Worm (Caenorhabditis elegans): ENCODE data around the gene ztf-17.

ztf-17 gene

ce11 chrII:7845571-7846236, 24.3 kb downstream of the ztf-17 start, which contains the start of gene T09A5.4:
Gene T09A5.4, plus strand, starts transcription at chrII:7846186.
- no peak for TF ChIP-seq zip-2 (tag; optimal IDR thresholded peaks at IDR 0.05)
- peak; percentile 45 for TF ChIP-seq mes-2 (tag; optimal IDR thresholded peaks at IDR 0.05; ENCODE audit: poor library complexity, severe bottlenecking)
- TF ChIP-seq lir-3 (tag; optimal IDR thresholded peaks at IDR 0.05): no peak
- TF ChIP-seq unc-62 (GFP tag; optimal IDR thresholded peaks at IDR 0.05 in 1 of 2): peak in 1 of 2 experiments; percentile 92
- no peak for TF ChIP-seq unc-62 (tag; optimal IDR thresholded peaks at IDR 0.05)
- peak in 1 of 2 experiments; percentile 33 for TF ChIP-seq lsy-2 (tag; optimal IDR thresholded peaks at IDR 0.05)
- TF ChIP-seq nhr-25 (tag; optimal IDR thresholded peaks at IDR 0.05; ENCODE audit: borderline replicate concordance, insufficient read depth): no peak
- no peak for TF ChIP-seq arid-1 (GFP tag; conservative IDR thresholded peaks at IDR 0.05)

- TF ChIP-seq unc-130 (GFP tag; optimal IDR thresholded peaks at IDR 0.05) (no peak), pqm-1 (tag; optimal IDR thresholded peaks at IDR 0.05) (no peak), spr-1 (tag; optimal IDR thresholded peaks at IDR 0.05) (no peak), zip-2 (tag; optimal IDR thresholded peaks at IDR 0.05) (no peak), aly-2 (tag; optimal IDR thresholded peaks at IDR 0.05) (no peak), zip-11 (GFP tag; IDR thresholded peaks at IDR 0.05) (no peak), mes-2 (tag; optimal IDR thresholded peaks at IDR 0.05; ENCODE audit: poor library complexity, severe bottlenecking) (no peak), F37D6.2 (tag; optimal IDR thresholded peaks at IDR 0.05) (no peak), tag-97 (GFP tag; IDR thresholded peaks at IDR 0.05) (no peak)
Observed at ce11 chrII:7842053-7842452, 27.9 kb downstream of the ztf-17 start, which contains the start of gene klp-3. Gene klp-3, plus strand, starts transcription at chrII:7842353.

- no peak for TF ChIP-seq dve-1 (tag; optimal IDR thresholded peaks at IDR 0.05; ENCODE audit: insufficient read depth)
- TF ChIP-seq Y105C5A.15 (GFP tag; IDR thresholded peaks at IDR 0.05): no peak
- no peak for TF ChIP-seq lin-38 (GFP tag; IDR thresholded peaks at IDR 0.05)
- no peak for TF ChIP-seq ces-1 (GFP tag; optimal IDR thresholded peaks at IDR 0.05)
- no peak for TF ChIP-seq unc-62 (GFP tag; optimal IDR thresholded peaks at IDR 0.05 in 1 of 2)
- no peak for TF ChIP-seq unc-62 (tag; optimal IDR thresholded peaks at IDR 0.05)
- TF ChIP-seq ZK337.2 (GFP tag; IDR thresholded peaks at IDR 0.05): no peak
Observed at ce11 chrII:7839703-7840102, 30.3 kb downstream of the ztf-17 start.

ce11 chrII:7838661-7839060, 31.3 kb downstream of the ztf-17 start:
- TF ChIP-seq mes-2 (tag; optimal IDR thresholded peaks at IDR 0.05; ENCODE audit: poor library complexity, severe bottlenecking) (no peak), nhr-76 (tag; optimal IDR thresholded peaks at IDR 0.05) (no peak), tag-97 (GFP tag; IDR thresholded peaks at IDR 0.05) (no peak), daf-12 (tag; optimal IDR thresholded peaks at IDR 0.05) (no peak), snpc-1.2 (GFP tag; IDR thresholded peaks at IDR 0.05) (no peak), madf-5 (GFP tag; IDR thresholded peaks at IDR 0.05) (no peak), nhr-111 (GFP tag; optimal IDR thresholded peaks at IDR 0.05) (no peak), rbr-2 (tag; optimal IDR thresholded peaks at IDR 0.05) (peak; percentile 32), daf-19 (GFP tag; conservative IDR thresholded peaks at IDR 0.05) (no peak), unc-62 (GFP tag; optimal IDR thresholded peaks at IDR 0.05 in 1 of 2) (no peak), unc-62 (tag; optimal IDR thresholded peaks at IDR 0.05) (no peak), mdl-1 (tag; optimal IDR thresholded peaks at IDR 0.05) (peak in 1 of 2 experiments; percentile 28), nhr-41 (GFP tag; IDR thresholded peaks at IDR 0.05) (no peak), F26F4.8 (GFP tag; conservative IDR thresholded peaks at IDR 0.05) (no peak), zip-2 (tag; optimal IDR thresholded peaks at IDR 0.05) (no peak), ceh-28 (tag; optimal IDR thresholded peaks at IDR 0.05) (no peak), gei-8 (GFP tag; optimal IDR thresholded peaks at IDR 0.05) (no peak), hmg-1.1 (GFP tag; IDR thresholded peaks at IDR 0.05) (peak; percentile 79), aly-2 (tag; optimal IDR thresholded peaks at IDR 0.05) (no peak), zag-1 (tag; optimal IDR thresholded peaks at IDR 0.05) (no peak), ceh-20 (GFP tag; IDR thresholded peaks at IDR 0.05) (peak; percentile 55; the same call in 1 of the 2 replicates), nhr-42 (GFP tag; IDR thresholded peaks at IDR 0.05) (no peak), lin-39 (tag; optimal IDR thresholded peaks at IDR 0.05) (no peak), lin-29 (GFP tag; IDR thresholded peaks at IDR 0.05) (no peak), hlh-11 (tag; optimal IDR thresholded peaks at IDR 0.05) (no peak), lsy-2 (tag; optimal IDR thresholded peaks at IDR 0.05) (peak in 1 of 2 experiments; percentile 45), ceh-62 (tag; optimal IDR thresholded peaks at IDR 0.05) (no peak), T20F7.1 (GFP tag; optimal IDR thresholded peaks at IDR 0.05) (no peak), F10B5.3 (tag; optimal IDR thresholded peaks at IDR 0.05) (no peak), ceh-82 (tag; optimal IDR thresholded peaks at IDR 0.05) (no peak), ces-1 (GFP tag; optimal IDR thresholded peaks at IDR 0.05) (no peak)
